Worm (Caenorhabditis elegans): ENCODE data around the gene C45H4.13.

Gene C45H4.13

DNA sequence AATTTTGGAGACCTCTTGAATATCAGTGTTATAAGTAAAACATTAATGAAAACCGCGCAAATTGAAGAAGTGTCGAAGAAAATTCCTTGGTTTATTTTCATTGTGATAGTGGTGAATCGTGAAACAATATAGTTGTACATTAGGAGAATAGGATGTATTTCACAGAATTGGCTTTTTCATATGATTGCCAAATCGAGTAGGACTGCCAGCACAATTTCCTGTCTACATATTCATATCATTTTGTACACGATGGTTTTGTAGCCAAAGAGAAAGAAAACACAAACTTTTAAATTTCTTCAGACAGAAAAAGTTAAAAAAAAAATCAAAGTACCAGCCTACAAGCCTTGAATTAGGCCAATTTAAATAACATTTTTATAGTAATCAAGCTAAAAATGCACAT is 13.0 kb upstream of the C45H4.13 start, which contains the start of gene str-255:
TSS of gene str-255 (minus strand) at position 101 of the 400 bp plus-strand sequence.
- TF ChIP-seq hmg-20 (GFP tag; IDR thresholded peaks at IDR 0.05): no peak
- TF ChIP-seq ama-1 (optimal IDR thresholded peaks at IDR 0.05): no peak
- TF ChIP-seq ama-1 (GFP tag; optimal IDR thresholded peaks at IDR 0.05): no peak
- no peak for TF ChIP-seq lin-35 (GFP tag; optimal IDR thresholded peaks at IDR 0.05)
- no peak for TF ChIP-seq C17E4.6 (GFP tag; IDR thresholded peaks at IDR 0.05)
- TF ChIP-seq cebp-2 (GFP tag; IDR thresholded peaks at IDR 0.05): no peak
- no peak for TF ChIP-seq mxl-1 (tag; optimal IDR thresholded peaks at IDR 0.05)
- no peak for TF ChIP-seq hmg-1.2 (GFP tag; IDR thresholded peaks at IDR 0.05)

DNA sequence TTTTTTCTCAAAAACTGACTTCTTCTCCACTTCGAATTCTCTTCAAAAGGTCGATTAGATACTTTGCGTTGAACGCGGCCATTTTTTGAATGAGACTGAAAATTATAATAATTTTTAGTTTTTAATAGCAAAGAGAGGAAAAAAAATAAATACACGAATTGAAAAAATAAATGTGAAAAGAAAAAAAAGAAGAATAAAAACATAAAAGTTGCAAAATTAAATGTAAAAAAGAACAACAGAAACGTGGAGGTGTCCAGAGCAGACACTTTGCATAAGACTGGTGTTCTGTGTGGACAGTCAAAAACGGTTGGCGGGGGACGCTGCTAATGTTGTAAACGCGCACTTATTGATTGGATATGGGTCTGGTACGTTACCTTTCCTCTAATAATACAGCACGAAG is 8.6 kb upstream of the C45H4.13 start, which contains the start of gene C45H4.14:
TSS of gene C45H4.14 (minus strand) at position 101 of the 400 bp plus-strand sequence.
- TF ChIP-seq nhr-90 (tag; optimal IDR thresholded peaks at IDR 0.05) (no peak), efl-1 (GFP tag; optimal IDR thresholded peaks at IDR 0.05) (peak; percentile 45), madf-8 (GFP tag; conservative IDR thresholded peaks at IDR 0.05) (0 out of 2 replicates have a peak, but pooled peaks have one; percentile 9)

DNA sequence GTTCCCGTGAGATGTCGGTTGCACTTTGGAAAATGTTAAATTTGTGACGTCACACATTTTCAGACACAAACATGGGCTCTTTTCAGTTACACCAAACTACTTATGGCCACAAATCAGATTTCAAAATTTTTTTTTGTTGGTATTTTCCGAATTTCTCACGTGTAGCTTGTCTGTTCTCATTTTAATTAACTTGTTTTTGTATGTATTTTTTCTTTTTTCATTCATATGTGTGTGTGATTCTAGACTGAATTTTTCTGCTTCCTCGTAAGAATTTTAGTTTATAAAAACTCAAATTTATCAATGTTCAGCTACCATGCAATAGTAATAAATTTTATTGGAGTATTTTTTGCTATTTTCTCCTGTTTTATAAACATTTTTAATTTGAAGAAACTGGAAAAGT is 6.1 kb upstream of the C45H4.13 start, which contains the start of gene srbc-22:
TSS of gene srbc-22 (plus strand) at position 301 of the 400 bp plus-strand sequence.
- no peak for TF ChIP-seq lin-35 (GFP tag; optimal IDR thresholded peaks at IDR 0.05)
- no peak for TF ChIP-seq tbx-9 (tag; optimal IDR thresholded peaks at IDR 0.05; ENCODE audit: borderline replicate concordance)
- no peak for TF ChIP-seq attf-3 (GFP tag; conservative IDR thresholded peaks at IDR 0.05)
- no peak for TF ChIP-seq rec-8 (tag; optimal IDR thresholded peaks at IDR 0.05)
- TF ChIP-seq F39B2.1 (GFP tag; IDR thresholded peaks at IDR 0.05): no peak
- TF ChIP-seq dox-1 (GFP tag; IDR thresholded peaks at IDR 0.05): no peak
- TF ChIP-seq ztf-26 (tag; optimal IDR thresholded peaks at IDR 0.05): no peak
- no peak for TF ChIP-seq madf-3 (GFP tag; IDR thresholded peaks at IDR 0.05)
- TF ChIP-seq fkh-3 (tag; optimal IDR thresholded peaks at IDR 0.05): no peak
- no peak for TF ChIP-seq ccch-3 (GFP tag; optimal IDR thresholded peaks at IDR 0.05)
- no peak for TF ChIP-seq cebp-1 (GFP tag; IDR thresholded peaks at IDR 0.05)
- no peak for TF ChIP-seq cebp-1 (tag; optimal IDR thresholded peaks at IDR 0.05)
- no peak for TF ChIP-seq ama-1 (optimal IDR thresholded peaks at IDR 0.05)
- no peak for TF ChIP-seq ama-1 (GFP tag; optimal IDR thresholded peaks at IDR 0.05)
- TF ChIP-seq rcor-1 (GFP tag; IDR thresholded peaks at IDR 0.05): no peak

DNA sequence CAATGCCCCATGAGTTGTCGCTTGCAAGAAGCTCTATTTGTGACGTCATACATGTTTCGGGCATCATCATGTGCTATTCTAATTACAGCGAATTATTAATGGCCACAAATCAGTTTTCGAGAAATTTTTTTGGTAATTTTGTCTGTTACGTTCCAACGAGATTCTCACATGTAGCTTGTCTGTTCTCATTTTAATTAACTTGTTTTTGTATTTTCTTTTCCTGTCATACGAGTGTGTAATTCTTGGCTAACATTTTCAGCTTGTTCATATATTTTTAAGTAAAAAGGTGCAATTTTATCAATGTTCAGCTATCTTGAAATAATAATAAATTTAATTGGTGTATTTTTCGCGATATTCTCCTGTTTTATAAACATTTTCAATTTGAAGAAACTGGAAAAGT is 4.5 kb upstream of the C45H4.13 start, which contains the start of gene srbc-21:
TSS of gene srbc-21 (plus strand) at position 301 of the 400 bp plus-strand sequence.
- TF ChIP-seq nhr-27 (tag; optimal IDR thresholded peaks at IDR 0.05) (no peak), C06A6.2 (GFP tag; conservative IDR thresholded peaks at IDR 0.05) (no peak), nhr-80 (tag; optimal IDR thresholded peaks at IDR 0.05) (no peak), dpff-1 (tag; optimal IDR thresholded peaks at IDR 0.05) (no peak), ZK185.1 (tag; optimal IDR thresholded peaks at IDR 0.05; ENCODE audit: poor library complexity, severe bottlenecking) (no peak), rpc-1 (optimal IDR thresholded peaks at IDR 0.05) (no peak), rpc-1 (tag; optimal IDR thresholded peaks at IDR 0.05) (no peak), akir-1 (GFP tag; optimal IDR thresholded peaks at IDR 0.05) (no peak), hsf-1 (GFP tag; IDR thresholded peaks at IDR 0.05) (no peak), mel-28 (tag; optimal IDR thresholded peaks at IDR 0.05; ENCODE audit: borderline replicate concordance) (no peak), hmg-1.2 (GFP tag; IDR thresholded peaks at IDR 0.05) (no peak), aptf-2 (GFP tag; conservative IDR thresholded peaks at IDR 0.05) (no peak), unc-62 (GFP tag; optimal IDR thresholded peaks at IDR 0.05) (no peak), F37B4.10 (GFP tag; IDR thresholded peaks at IDR 0.05) (no peak), sptf-2 (GFP tag; optimal IDR thresholded peaks at IDR 0.05) (no peak), rec-8 (tag; optimal IDR thresholded peaks at IDR 0.05) (no peak), D2030.7 (GFP tag; IDR thresholded peaks at IDR 0.05) (no peak)
